Worm (Caenorhabditis elegans): ENCODE measurements around the gene F13E9.15.
A peak's percentile ranks its signal among the peaks of the same experiment; 100 is the strongest.

F13E9.15 gene

DNA sequence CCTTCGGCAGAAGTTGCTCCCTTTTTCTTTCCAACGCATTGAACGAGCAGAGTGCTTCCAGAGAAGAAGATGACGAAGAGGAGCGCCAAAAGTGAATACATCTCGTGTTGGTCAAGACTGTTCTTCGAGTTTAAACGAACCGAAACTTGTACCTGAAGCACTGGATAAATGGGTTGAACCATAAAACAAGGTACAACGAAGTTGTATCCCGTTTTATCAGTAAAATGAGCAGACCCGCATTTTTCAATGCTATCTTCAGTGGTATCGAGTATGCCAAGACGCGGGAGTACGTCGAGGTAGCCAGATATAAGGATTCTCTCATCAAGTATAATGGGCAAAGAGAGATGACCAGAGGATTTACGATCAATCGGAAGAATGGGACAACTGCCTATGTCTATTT is 2.4 kb downstream of the F13E9.15 start, which contains the start of gene F13E9.16:
TSS of gene F13E9.16 (minus strand) at position 101 of the 400 bp plus-strand sequence.
- TF ChIP-seq unc-62 (GFP tag; optimal IDR thresholded peaks at IDR 0.05) (no peak), zip-8 (tag; optimal IDR thresholded peaks at IDR 0.05) (no peak), hlh-1 (tag; optimal IDR thresholded peaks at IDR 0.05) (no peak), unc-120 (tag; optimal IDR thresholded peaks at IDR 0.05; ENCODE audit: poor library complexity, severe bottlenecking) (no peak), ceh-39 (tag; optimal IDR thresholded peaks at IDR 0.05) (no peak), unc-39 (tag; optimal IDR thresholded peaks at IDR 0.05) (no peak)

DNA sequence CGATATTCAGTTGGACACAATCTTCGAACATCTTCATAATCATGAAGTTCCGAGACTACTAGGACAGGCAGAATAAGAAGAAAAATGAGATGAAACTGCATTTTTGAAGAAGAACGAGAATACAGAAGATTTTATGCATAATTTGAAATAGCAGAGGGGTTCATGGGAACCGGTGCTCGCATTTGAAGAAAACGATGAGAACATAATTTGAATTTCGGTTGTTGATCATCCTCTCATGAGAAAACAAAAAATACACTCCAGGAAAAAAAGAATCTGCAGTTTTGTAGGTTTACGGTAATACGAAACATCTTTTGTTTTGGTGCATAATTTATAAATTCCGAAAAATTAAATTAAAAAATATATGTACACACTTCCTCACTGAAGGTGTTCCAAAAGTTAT is 3.8 kb downstream of the F13E9.15 start, which contains the start of gene srlf-11:
TSS of gene srlf-11 (minus strand) at position 101 of the 400 bp plus-strand sequence.
- no peak for TF ChIP-seq elt-3 (tag; optimal IDR thresholded peaks at IDR 0.05)
- TF ChIP-seq ztf-11 (tag; optimal IDR thresholded peaks at IDR 0.05): no peak
- TF ChIP-seq unc-39 (tag; optimal IDR thresholded peaks at IDR 0.05): no peak
- TF ChIP-seq nhr-28 (tag; optimal IDR thresholded peaks at IDR 0.05): no peak
- no peak for TF ChIP-seq mep-1 (tag; optimal IDR thresholded peaks at IDR 0.05)
- TF ChIP-seq hlh-1 (tag; optimal IDR thresholded peaks at IDR 0.05): no peak
- TF ChIP-seq drap-1 (GFP tag; optimal IDR thresholded peaks at IDR 0.05): no peak
- TF ChIP-seq nhr-76 (tag; optimal IDR thresholded peaks at IDR 0.05): no peak
- no peak for TF ChIP-seq blmp-1 (tag; optimal IDR thresholded peaks at IDR 0.05)
- TF ChIP-seq ceh-83 (GFP tag; optimal IDR thresholded peaks at IDR 0.05): no peak
- no peak for TF ChIP-seq snpc-4 (tag; optimal IDR thresholded peaks at IDR 0.05)
- no peak for TF ChIP-seq nhr-12 (tag; optimal IDR thresholded peaks at IDR 0.05)
- no peak for TF ChIP-seq zip-8 (tag; optimal IDR thresholded peaks at IDR 0.05)
- no peak for TF ChIP-seq lsy-2 (tag; optimal IDR thresholded peaks at IDR 0.05)
- no peak for TF ChIP-seq elt-1 (tag; optimal IDR thresholded peaks at IDR 0.05; ENCODE audit: borderline replicate concordance, insufficient read depth)

DNA sequence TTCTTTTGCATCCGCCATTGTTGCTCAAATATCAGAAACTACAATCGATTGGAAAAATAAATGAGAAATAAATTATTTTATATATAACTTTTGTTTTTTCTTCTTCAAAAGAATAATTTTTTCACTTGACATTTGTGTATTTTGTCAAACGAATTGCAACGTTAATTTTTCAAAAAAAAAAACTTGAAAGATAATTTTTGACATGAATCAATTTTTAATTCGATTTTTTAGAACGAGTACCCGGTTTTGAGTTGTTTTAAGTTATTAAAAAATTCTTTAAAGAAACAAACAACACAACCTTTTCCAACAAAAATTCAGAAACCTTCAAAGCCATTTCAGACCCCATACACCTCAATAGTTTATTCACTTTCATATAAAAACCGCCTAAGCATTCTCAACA is 5.4 kb downstream of the F13E9.15 start, which contains the start of gene F13E9.5:
TSS of gene F13E9.5 (minus strand) at position 101 of the 400 bp plus-strand sequence.
- TF ChIP-seq cnd-1 (tag; optimal IDR thresholded peaks at IDR 0.05): no peak
- TF ChIP-seq unc-120 (tag; optimal IDR thresholded peaks at IDR 0.05; ENCODE audit: poor library complexity, severe bottlenecking): no peak
- TF ChIP-seq lin-32 (GFP tag; optimal IDR thresholded peaks at IDR 0.05): no peak
- no peak for TF ChIP-seq flh-1 (GFP tag; optimal IDR thresholded peaks at IDR 0.05)
- no peak for TF ChIP-seq M03D4.4 (tag; optimal IDR thresholded peaks at IDR 0.05)
- TF ChIP-seq sptf-1 (tag; optimal IDR thresholded peaks at IDR 0.05): no peak
- no peak for TF ChIP-seq mls-2 (tag; optimal IDR thresholded peaks at IDR 0.05)
- TF ChIP-seq ces-1 (GFP tag; optimal IDR thresholded peaks at IDR 0.05): no peak
- TF ChIP-seq elt-1 (tag; optimal IDR thresholded peaks at IDR 0.05; ENCODE audit: borderline replicate concordance, insufficient read depth): no peak

- TF ChIP-seq elt-1 (tag; optimal IDR thresholded peaks at IDR 0.05; ENCODE audit: borderline replicate concordance, insufficient read depth) (peak; percentile 88), mls-2 (tag; optimal IDR thresholded peaks at IDR 0.05) (no peak)
Observed at ce11 chrIV:10881230-10881629, 8.4 kb downstream of the F13E9.15 start, which contains the start of gene F13E9.13. Gene F13E9.13, plus strand, starts transcription at chrIV:10881546.

DNA sequence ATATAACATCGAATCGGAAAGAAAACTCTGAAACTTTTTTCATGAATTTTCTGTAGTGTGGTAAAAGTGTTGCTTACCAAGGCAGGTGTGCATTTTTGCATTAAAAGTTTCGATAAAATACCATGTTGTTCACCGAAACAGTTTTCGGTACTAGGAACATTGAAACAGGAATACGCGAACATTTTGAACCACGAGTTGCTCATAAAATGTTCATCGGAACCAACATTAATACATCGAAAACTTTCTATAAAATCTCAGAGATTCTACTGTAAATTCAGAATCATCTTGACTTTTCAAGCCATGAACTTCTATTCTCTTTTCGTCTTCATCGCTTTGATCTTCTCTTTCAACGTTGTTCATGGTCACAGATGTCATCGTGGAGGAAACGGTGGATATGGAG is 9.4 kb downstream of the F13E9.15 start, which contains the start of gene fipr-15:
TSS of gene fipr-15 (plus strand) at position 301 of the 400 bp plus-strand sequence.
- TF ChIP-seq lin-13 (tag; optimal IDR thresholded peaks at IDR 0.05) (no peak), ceh-83 (GFP tag; optimal IDR thresholded peaks at IDR 0.05) (no peak), lin-32 (GFP tag; optimal IDR thresholded peaks at IDR 0.05) (no peak), M03D4.4 (tag; optimal IDR thresholded peaks at IDR 0.05) (no peak), ztf-11 (tag; optimal IDR thresholded peaks at IDR 0.05) (no peak), nhr-2 (tag; optimal IDR thresholded peaks at IDR 0.05) (no peak), ham-2 (GFP tag; optimal IDR thresholded peaks at IDR 0.05) (no peak), flh-1 (GFP tag; optimal IDR thresholded peaks at IDR 0.05) (no peak), ceh-39 (tag; optimal IDR thresholded peaks at IDR 0.05) (no peak), mls-2 (tag; optimal IDR thresholded peaks at IDR 0.05) (no peak), mab-5 (tag; optimal IDR thresholded peaks at IDR 0.05) (no peak), lsy-2 (tag; optimal IDR thresholded peaks at IDR 0.05) (no peak), ces-1 (GFP tag; optimal IDR thresholded peaks at IDR 0.05) (no peak), pha-4 (tag; optimal IDR thresholded peaks at IDR 0.05) (no peak), drap-1 (GFP tag; optimal IDR thresholded peaks at IDR 0.05) (no peak), nhr-237 (tag; optimal IDR thresholded peaks at IDR 0.05) (no peak), ceh-43 (GFP tag; optimal IDR thresholded peaks at IDR 0.05) (no peak), nhr-28 (tag; optimal IDR thresholded peaks at IDR 0.05) (no peak), unc-62 (GFP tag; optimal IDR thresholded peaks at IDR 0.05) (no peak), tbx-8 (GFP tag; optimal IDR thresholded peaks at IDR 0.05) (no peak)

Data from whole organism, mixed stage, embryonic.